Fruit fly (Drosophila melanogaster) whole organism, adult: ENCODE results near the gene DCX-EMAP.

ENCODE experiments used
- CG11617 ChIP-seq: fragments of 200-800 bp; sonication (Bioruptor generic); optimal IDR thresholded peaks from 2 replicates; lab custom pipeline; 2017; ENCODE audit warnings: mild to moderate bottlenecking, missing biosample characterization, missing genetic modification reagents, missing genetic modification characterization
- CG12768 ChIP-seq: fragments of 200-800 bp; sonication (Bioruptor generic); optimal IDR thresholded peaks from 2 replicates; lab custom pipeline; 2017; ENCODE audit warnings: missing biosample characterization, missing genetic modification characterization, mild to moderate bottlenecking, moderate library complexity, missing genetic modification reagents
- CG14711 ChIP-seq: fragments of 200-800 bp; sonication (Bioruptor generic); optimal IDR thresholded peaks from 2 replicates; lab custom pipeline; 2018; ENCODE audit warnings: missing biosample characterization, mild to moderate bottlenecking, missing genetic modification characterization, moderate library complexity
- CG1620 ChIP-seq: fragments of 200-800 bp; sonication (Bioruptor generic); optimal IDR thresholded peaks from 2 replicates; lab custom pipeline; 2016; ENCODE audit warnings: missing biosample characterization, missing genetic modification characterization
- CG33017 ChIP-seq: fragments of 200-800 bp; sonication (Bioruptor generic); optimal IDR thresholded peaks from 2 replicates; lab custom pipeline; 2018; ENCODE audit warnings: missing biosample characterization, mild to moderate bottlenecking, missing genetic modification characterization, moderate library complexity
- CG5204 ChIP-seq: fragments of 200-800 bp; sonication (Bioruptor generic); optimal IDR thresholded peaks from 2 replicates; lab custom pipeline; 2016; ENCODE audit warnings: missing biosample characterization, missing genetic modification characterization
- CG7045 ChIP-seq: fragments of 200-800 bp; sonication (Bioruptor generic); optimal IDR thresholded peaks from 2 replicates; lab custom pipeline; 2017; ENCODE audit warnings: missing biosample characterization, mild to moderate bottlenecking, missing genetic modification characterization
- CG7101 ChIP-seq: fragments of 200-800 bp; sonication (Bioruptor generic); optimal IDR thresholded peaks from 2 replicates; lab custom pipeline; 2018; ENCODE audit warnings: missing biosample characterization, mild to moderate bottlenecking, missing genetic modification characterization, moderate library complexity
- Clk ChIP-seq: fragments of 200-800 bp; sonication (Bioruptor generic); optimal IDR thresholded peaks from 2 replicates; lab custom pipeline; 2017; ENCODE audit warnings: missing biosample characterization, missing genetic modification characterization
- Crg-1 ChIP-seq: fragments of 200-800 bp; sonication (Bioruptor generic); optimal IDR thresholded peaks from 2 replicates; lab custom pipeline; 2016; ENCODE audit warnings: missing biosample characterization, missing genetic modification characterization
- Hr96 ChIP-seq: fragments of 200-800 bp; sonication (Bioruptor generic); optimal IDR thresholded peaks from 2 replicates; lab custom pipeline; 2016; ENCODE audit warnings: missing biosample characterization, missing genetic modification characterization
- Mnt ChIP-seq: fragments of 200-800 bp; sonication (Bioruptor generic); optimal IDR thresholded peaks from 2 replicates; lab custom pipeline; 2016; ENCODE audit warnings: missing biosample characterization, mild to moderate bottlenecking, missing genetic modification characterization
- bab1 ChIP-seq: fragments of 200-800 bp; sonication (Bioruptor generic); optimal IDR thresholded peaks from 3 replicates; lab custom pipeline; 2019; ENCODE audit warnings: missing biosample characterization, mild to moderate bottlenecking, missing genetic modification characterization, moderate library complexity
- cic ChIP-seq: fragments of 200-800 bp; sonication (Bioruptor generic); optimal IDR thresholded peaks from 2 replicates; lab custom pipeline; 2017; ENCODE audit warnings: missing biosample characterization, mild to moderate bottlenecking, missing genetic modification characterization, moderate library complexity
- cnc ChIP-seq, 2 experiments: fragments of >200 bp; optimal IDR thresholded peaks; 2 replicates each; lab custom pipeline; 2017
- kay ChIP-seq: fragments of 200-800 bp; sonication (Bioruptor generic); peaks from one replicate; lab custom pipeline; 2016; ENCODE audit warnings: missing biosample characterization, missing genetic modification characterization, borderline replicate concordance
- ovo ChIP-seq: fragments of 200-800 bp; sonication (Bioruptor generic); optimal IDR thresholded peaks from 2 replicates; lab custom pipeline; 2016; ENCODE audit warnings: missing biosample characterization, missing genetic modification characterization
- pad ChIP-seq: fragments of 200-800 bp; sonication (Bioruptor generic); optimal IDR thresholded peaks from 3 replicates; lab custom pipeline; 2017; ENCODE audit warnings: missing biosample characterization, missing genetic modification characterization, mild to moderate bottlenecking, moderate library complexity, missing genetic modification reagents
- tj ChIP-seq: fragments of 200-800 bp; sonication (Bioruptor generic); optimal IDR thresholded peaks from 3 replicates; lab custom pipeline; 2017; ENCODE audit warnings: missing biosample characterization, mild to moderate bottlenecking, missing genetic modification characterization, moderate library complexity
- toe ChIP-seq: fragments of 200-800 bp; sonication (Bioruptor generic); optimal IDR thresholded peaks from 2 replicates; lab custom pipeline; 2016; ENCODE audit warnings: missing biosample characterization, missing genetic modification characterization

Gene DCX-EMAP

dm6 chr3L:14969171-14969570, 65.6 kb downstream of the DCX-EMAP start, which contains the start of gene Tom:
Gene Tom, plus strand, starts transcription at chr3L:14969344.
- TF ChIP-seq CG33017 (no peak), CG11617 (no peak), Crg-1 (GFP tag; lab: Kevin White, UChicago) (no peak), kay (GFP tag; lab: Kevin White, UChicago) (no peak), bab1 (GFP tag; lab: Kevin White, UChicago) (no peak), pad (GFP tag; lab: Kevin White, UChicago) (no peak), CG7101 (no peak), tj (GFP tag; lab: Kevin White, UChicago) (no peak), Mnt (GFP tag; lab: Kevin White, UChicago) (no peak), cic (GFP tag; lab: Kevin White, UChicago) (no peak), toe (no peak), CG5204 (GFP tag; lab: Kevin White, UChicago) (no peak), CG14711 (tag; lab: Kevin White, UChicago) (no peak), Hr96 (no peak), CG12768 (GFP tag; lab: Kevin White, UChicago) (no peak)

- TF ChIP-seq Crg-1 (GFP tag; lab: Kevin White, UChicago) (no peak), CG12768 (GFP tag; lab: Kevin White, UChicago) (no peak), Hr96 (no peak), tj (GFP tag; lab: Kevin White, UChicago) (no peak), ovo (GFP tag; lab: Kevin White, UChicago) (no peak), CG7101 (no peak), CG1620 (GFP tag; lab: Kevin White, UChicago) (no peak), cnc (optimal IDR thresholded peaks at IDR 0.05; lab: Kevin White, UChicago) (no peak), CG11617 (no peak)
Observed at dm6 chr3L:14970213-14970612, 66.6 kb downstream of the DCX-EMAP start.

dm6 chr3L:14971893-14972624, 68.5 kb downstream of the DCX-EMAP start:
- no peak for TF ChIP-seq Clk
- TF ChIP-seq tj (GFP tag; lab: Kevin White, UChicago) = no peak
- TF ChIP-seq Crg-1 (GFP tag; lab: Kevin White, UChicago) = no peak
- TF ChIP-seq kay (GFP tag; lab: Kevin White, UChicago) = no peak
- TF ChIP-seq cnc (optimal IDR thresholded peaks at IDR 0.05; lab: Kevin White, UChicago) = no peak
- TF ChIP-seq CG7045 = no peak
- no peak for TF ChIP-seq toe

- no peak for TF ChIP-seq CG7101
- no peak for TF ChIP-seq toe
- no peak for TF ChIP-seq Crg-1 (GFP tag; lab: Kevin White, UChicago)
- TF ChIP-seq CG12768 (GFP tag; lab: Kevin White, UChicago) = no peak
- TF ChIP-seq ovo (GFP tag; lab: Kevin White, UChicago) = no peak
- no peak for TF ChIP-seq bab1 (GFP tag; lab: Kevin White, UChicago)
- TF ChIP-seq Mnt (GFP tag; lab: Kevin White, UChicago) = no peak
- TF ChIP-seq tj (GFP tag; lab: Kevin White, UChicago) = no peak
- no peak for TF ChIP-seq CG7045
- no peak for TF ChIP-seq kay (GFP tag; lab: Kevin White, UChicago)
- no peak for TF ChIP-seq CG5204 (GFP tag; lab: Kevin White, UChicago)
- no peak for TF ChIP-seq CG1620 (GFP tag; lab: Kevin White, UChicago)
- TF ChIP-seq cnc (optimal IDR thresholded peaks at IDR 0.05; lab: Kevin White, UChicago) = no peak
- no peak for TF ChIP-seq Clk
- no peak for TF ChIP-seq CG11617
- no peak for TF ChIP-seq Hr96
- no peak for TF ChIP-seq pad (GFP tag; lab: Kevin White, UChicago)
- no peak for TF ChIP-seq CG33017
Observed at dm6 chr3L:14972625-14973250, 69.1 kb downstream of the DCX-EMAP start, which contains the start of gene Brd. Gene Brd, plus strand, starts transcription at chr3L:14972667.

dm6 chr3L:14973251-14973625, 69.6 kb downstream of the DCX-EMAP start:
- TF ChIP-seq CG12768 (GFP tag; lab: Kevin White, UChicago) (no peak), CG5204 (GFP tag; lab: Kevin White, UChicago) (no peak), Hr96 (no peak), pad (GFP tag; lab: Kevin White, UChicago) (no peak), Clk (no peak)

dm6 chr3L:14974513-14974912, 70.9 kb downstream of the DCX-EMAP start, which contains the start of gene Ocho:
Gene Ocho, plus strand, starts transcription at chr3L:14974848.
- TF ChIP-seq cnc (optimal IDR thresholded peaks at IDR 0.05; lab: Kevin White, UChicago) (no peak), pad (GFP tag; lab: Kevin White, UChicago) (no peak), CG11617 (no peak), CG1620 (GFP tag; lab: Kevin White, UChicago) (no peak), cic (GFP tag; lab: Kevin White, UChicago) (no peak), CG7045 (no peak), CG7101 (no peak), CG12768 (GFP tag; lab: Kevin White, UChicago) (no peak), Clk (no peak), Crg-1 (GFP tag; lab: Kevin White, UChicago) (no peak), CG33017 (no peak), bab1 (GFP tag; lab: Kevin White, UChicago) (no peak), Hr96 (no peak), ovo (GFP tag; lab: Kevin White, UChicago) (no peak), tj (GFP tag; lab: Kevin White, UChicago) (no peak), CG14711 (tag; lab: Kevin White, UChicago) (no peak), kay (GFP tag; lab: Kevin White, UChicago) (no peak), toe (no peak), CG5204 (GFP tag; lab: Kevin White, UChicago) (no peak)
